Fruit fly (Drosophila melanogaster) Kc167 (cell line): ENCODE measurements around the gene CG4733.

Experiments
- Myc ChIP-seq: fragments of >200 bp; optimal IDR thresholded peaks from 2 replicates; lab custom pipeline; 2017; ENCODE audit warnings: missing external identifiers
- Sin3A ChIP-seq: fragments of >200 bp; optimal IDR thresholded peaks from 2 replicates; lab custom pipeline; 2018; ENCODE audit warnings: missing external identifiers
- h ChIP-seq: fragments of >200 bp; optimal IDR thresholded peaks from 3 replicates; lab custom pipeline; 2018; ENCODE audit warnings: missing external identifiers
- insv ChIP-seq: fragments of >200 bp; optimal IDR thresholded peaks from 3 replicates; lab custom pipeline; 2018; ENCODE audit warnings: missing external identifiers
- psq ChIP-seq: fragments of >200 bp; optimal IDR thresholded peaks from 2 replicates; lab custom pipeline; 2017; ENCODE audit warnings: missing external identifiers
- ttk ChIP-seq: sonication (Bioruptor generic); optimal IDR thresholded peaks from 2 replicates; lab custom pipeline; 2017; ENCODE audit warnings: missing external identifiers

- no peak for TF ChIP-seq h (lab: Kevin White, UChicago)
- TF ChIP-seq Sin3A: no peak
- TF ChIP-seq psq (lab: Kevin White, UChicago): no peak
- no peak for TF ChIP-seq ttk
- TF ChIP-seq insv (lab: Kevin White, UChicago): no peak
- no peak for TF ChIP-seq Myc (lab: Kevin White, UChicago)
Measured at dm6 chr3R:19859370-19860033, 31.0 kb upstream of the CG4733 start.
